Worm (Caenorhabditis elegans) whole organism, L4 larva: Measurements from ENCODE around the gene F46G11.6.

Experiments used
- F26F4.8 ChIP-seq: fragments of 200-800 bp; sonication (Bioruptor generic); conservative IDR thresholded peaks from 2 replicates; pipeline ENCODE4 v1.3.6; 2022; ENCODE audit warnings: missing genetic modification characterization, missing compliant biosample characterization
- mdl-1 ChIP-seq, 2 experiments: fragments of 150-350 bp in 1 of 2; sonication (generic microtip) in 1 of 2; optimal IDR thresholded peaks; 2 replicates each; lab custom pipeline; 2014 to 2017; ENCODE audit warnings: missing biosample characterization in 2 of 2, missing genetic modification characterization in 2 of 2
- ztf-11 ChIP-seq: fragments of 150-350 bp; optimal IDR thresholded peaks from 2 replicates; lab custom pipeline; 2014; ENCODE audit warnings: missing biosample characterization, missing genetic modification characterization

- TF ChIP-seq F26F4.8 (GFP tag; lab: Robert Waterston, UW) (no peak), mdl-1 (tag; optimal IDR thresholded peaks at IDR 0.05; lab: Kevin White, UChicago) (no peak), ztf-11 (no peak)
These were observed 45.5 kb downstream of the F46G11.6 start for ce11 chrX:5831827-5832226.
